Worm (Caenorhabditis elegans) whole organism, L1 larva: Measurements from ENCODE around the gene C43H6.12.

ENCODE experiments used
- skn-1 ChIP-seq: fragments of 150-350 bp; optimal IDR thresholded peaks from 2 replicates; lab custom pipeline; 2014; ENCODE audit warnings: missing biosample characterization, missing genetic modification characterization
- unc-130 ChIP-seq: fragments of 150-350 bp; optimal IDR thresholded peaks from 2 replicates; lab custom pipeline; 2017; ENCODE audit warnings: missing biosample characterization, missing genetic modification characterization, inconsistent platforms

- TF ChIP-seq skn-1 (tag; lab: Kevin White, UChicago) (no peak), unc-130 (tag; lab: Kevin White, UChicago) (no peak)
Observed at ce11 chrX:2407167-2407566, 2.2 kb upstream of the C43H6.12 start, which contains the start of gene mtpn-1.
